Worm (Caenorhabditis elegans): ENCODE results near the gene dim-1.

Gene dim-1

ce11 chrX:8022728-8023127, 35.3 kb downstream of the dim-1 start (continued):
- TF ChIP-seq ZK546.5 (tag; optimal IDR thresholded peaks at IDR 0.05) (no peak), duxl-1 (tag; optimal IDR thresholded peaks at IDR 0.05; ENCODE audit: poor library complexity) (peak; percentile 18), mes-2 (tag; optimal IDR thresholded peaks at IDR 0.05; ENCODE audit: poor library complexity, severe bottlenecking) (peak; percentile 47), pqm-1 (tag; optimal IDR thresholded peaks at IDR 0.05) (peak; percentile 63), snpc-4 (tag; optimal IDR thresholded peaks at IDR 0.05) (no peak), nhr-77 (tag; optimal IDR thresholded peaks at IDR 0.05) (peak; percentile 74), T26A8.4 (GFP tag; IDR thresholded peaks at IDR 0.05) (0 out of 2 replicates have a peak, but pooled peaks have one; percentile 20), zfp-3 (GFP tag; conservative IDR thresholded peaks at IDR 0.05) (0 out of 2 replicates have a peak, but pooled peaks have one; percentile 23), php-3 (GFP tag; IDR thresholded peaks at IDR 0.05) (0 out of 2 replicates have a peak, but pooled peaks have one; percentile 38), mdl-1 (tag; optimal IDR thresholded peaks at IDR 0.05) (peak in 1 of 2 experiments; percentile 75)

- peak; percentile 84 for TF ChIP-seq fkh-10 (GFP tag; optimal IDR thresholded peaks at IDR 0.05)
- TF ChIP-seq zip-11 (GFP tag; IDR thresholded peaks at IDR 0.05): no peak
- TF ChIP-seq ztf-11 (tag; optimal IDR thresholded peaks at IDR 0.05): no peak
- TF ChIP-seq ztf-7 (tag; optimal IDR thresholded peaks at IDR 0.05): no peak
- peak; percentile 58; the same call in 1 of the 2 replicates for TF ChIP-seq tra-1 (GFP tag; IDR thresholded peaks at IDR 0.05)
- TF ChIP-seq jun-1 (tag; optimal IDR thresholded peaks at IDR 0.05): no peak
- no peak for TF ChIP-seq sdz-12 (GFP tag; optimal IDR thresholded peaks at IDR 0.05)
- peak; percentile 21 for TF ChIP-seq mxl-3 (GFP tag; optimal IDR thresholded peaks at IDR 0.05)
- peak; percentile 33; the same call in 1 of the 2 replicates for TF ChIP-seq pha-4 (GFP tag; IDR thresholded peaks at IDR 0.05)
- TF ChIP-seq pha-4 (tag; optimal IDR thresholded peaks at IDR 0.05): no peak
- TF ChIP-seq Y75B8A.6 (GFP tag; IDR thresholded peaks at IDR 0.05): no peak
- TF ChIP-seq nhr-42 (GFP tag; IDR thresholded peaks at IDR 0.05): no peak
- no peak for TF ChIP-seq php-3 (GFP tag; IDR thresholded peaks at IDR 0.05)
- 0 out of 2 replicates have a peak, but pooled peaks have one; percentile 17 for TF ChIP-seq madf-9 (GFP tag; conservative IDR thresholded peaks at IDR 0.05)
- peak; percentile 88 for TF ChIP-seq mep-1 (tag; optimal IDR thresholded peaks at IDR 0.05)
- no peak for TF ChIP-seq ceh-82 (tag; optimal IDR thresholded peaks at IDR 0.05)
- no peak for TF ChIP-seq attf-4 (tag; optimal IDR thresholded peaks at IDR 0.05)
- no peak for TF ChIP-seq mxl-2 (GFP tag; conservative IDR thresholded peaks at IDR 0.05)
- no peak for TF ChIP-seq fos-1 (tag; optimal IDR thresholded peaks at IDR 0.05)
- TF ChIP-seq gei-8 (GFP tag; optimal IDR thresholded peaks at IDR 0.05): peak; percentile 29
- TF ChIP-seq D1046.2 (GFP tag; IDR thresholded peaks at IDR 0.05): no peak
- no peak for TF ChIP-seq nhr-77 (tag; optimal IDR thresholded peaks at IDR 0.05)
- TF ChIP-seq Y105C5A.15 (GFP tag; IDR thresholded peaks at IDR 0.05): no peak
- peak in 1 of 2 experiments; percentile 89 for TF ChIP-seq daf-16 (GFP tag; optimal IDR thresholded peaks at IDR 0.05)
- TF ChIP-seq daf-16 (tag; optimal IDR thresholded peaks at IDR 0.05): no peak
- no peak for TF ChIP-seq lin-39 (tag; optimal IDR thresholded peaks at IDR 0.05)
- no peak for TF ChIP-seq R02D3.7 (tag; optimal IDR thresholded peaks at IDR 0.05)
- TF ChIP-seq aly-2 (tag; optimal IDR thresholded peaks at IDR 0.05): no peak
- TF ChIP-seq aha-1 (tag): peak; percentile 98
- TF ChIP-seq nhr-10 (tag; optimal IDR thresholded peaks at IDR 0.05): no peak
- TF ChIP-seq dve-1 (tag; optimal IDR thresholded peaks at IDR 0.05; ENCODE audit: insufficient read depth): peak; percentile 74
- peak; percentile 62 for TF ChIP-seq set-16 (GFP tag; IDR thresholded peaks at IDR 0.05)
- TF ChIP-seq pqm-1 (tag; optimal IDR thresholded peaks at IDR 0.05): no peak
- peak; percentile 43 for TF ChIP-seq nhr-102 (tag; optimal IDR thresholded peaks at IDR 0.05)
- no peak for TF ChIP-seq spr-3 (GFP tag; optimal IDR thresholded peaks at IDR 0.05)
- TF ChIP-seq ceh-62 (tag; optimal IDR thresholded peaks at IDR 0.05): no peak
- peak; percentile 62 for TF ChIP-seq ama-1 (optimal IDR thresholded peaks at IDR 0.05)
- TF ChIP-seq F49E8.2 (tag; optimal IDR thresholded peaks at IDR 0.05; ENCODE audit: borderline replicate concordance): no peak
- TF ChIP-seq lin-1 (GFP tag; IDR thresholded peaks at IDR 0.05): no peak
- TF ChIP-seq snpc-1.2 (GFP tag; IDR thresholded peaks at IDR 0.05): peak; percentile 46; the same call in 1 of the 2 replicates
- TF ChIP-seq unc-39 (tag; optimal IDR thresholded peaks at IDR 0.05): no peak
- no peak for TF ChIP-seq zag-1 (tag; optimal IDR thresholded peaks at IDR 0.05)
- TF ChIP-seq unc-62 (GFP tag; optimal IDR thresholded peaks at IDR 0.05 in 1 of 2): peak in 1 of 2 experiments; percentile 89
- no peak for TF ChIP-seq unc-62 (tag; optimal IDR thresholded peaks at IDR 0.05)
Observed at ce11 chrX:8021609-8022008, 36.4 kb downstream of the dim-1 start.

Measured in whole organism, L4 larva.